Worm (Caenorhabditis elegans): Measurements from ENCODE around the gene srt-31.

srt-31 gene

ce11 chrV:487980-488379 is 15.3 kb downstream of the srt-31 start:
- TF ChIP-seq ztf-29 (GFP tag; IDR thresholded peaks at IDR 0.05) (no peak), cog-1 (tag; optimal IDR thresholded peaks at IDR 0.05) (no peak), tab-1 (GFP tag; IDR thresholded peaks at IDR 0.05) (no peak), med-1 (GFP tag; optimal IDR thresholded peaks at IDR 0.05; ENCODE audit: insufficient read depth) (no peak), ztf-23 (GFP tag; IDR thresholded peaks at IDR 0.05) (no peak), flt-1 (GFP tag; IDR thresholded peaks at IDR 0.05) (no peak), ref-1 (GFP tag; conservative IDR thresholded peaks at IDR 0.05) (no peak), klf-2 (GFP tag; conservative IDR thresholded peaks at IDR 0.05) (no peak), T22C8.4 (GFP tag; IDR thresholded peaks at IDR 0.05) (no peak)

- TF ChIP-seq tab-1 (GFP tag; IDR thresholded peaks at IDR 0.05), result no peak
- TF ChIP-seq ztf-29 (GFP tag; IDR thresholded peaks at IDR 0.05), result no peak
- no peak for TF ChIP-seq flt-1 (GFP tag; IDR thresholded peaks at IDR 0.05)
- TF ChIP-seq cog-1 (tag; optimal IDR thresholded peaks at IDR 0.05), result no peak
- no peak for TF ChIP-seq T22C8.4 (GFP tag; IDR thresholded peaks at IDR 0.05)
- no peak for TF ChIP-seq med-1 (GFP tag; optimal IDR thresholded peaks at IDR 0.05; ENCODE audit: insufficient read depth)
- TF ChIP-seq ztf-23 (GFP tag; IDR thresholded peaks at IDR 0.05), result no peak
- no peak for TF ChIP-seq klf-2 (GFP tag; conservative IDR thresholded peaks at IDR 0.05)
- TF ChIP-seq ref-1 (GFP tag; conservative IDR thresholded peaks at IDR 0.05), result no peak
Measured at ce11 chrV:489320-489719, 16.6 kb downstream of the srt-31 start, which contains the start of gene nhr-106. TSS of gene nhr-106 (plus strand) at chrV:489620.

ce11 chrV:491432-491831 is 18.7 kb downstream of the srt-31 start, which contains the start of gene str-196:
TSS of gene str-196 (plus strand) at chrV:491732.
- TF ChIP-seq flt-1 (GFP tag; IDR thresholded peaks at IDR 0.05), result no peak
- TF ChIP-seq ref-1 (GFP tag; conservative IDR thresholded peaks at IDR 0.05), result no peak
- TF ChIP-seq ztf-23 (GFP tag; IDR thresholded peaks at IDR 0.05), result no peak
- TF ChIP-seq cog-1 (tag; optimal IDR thresholded peaks at IDR 0.05), result no peak
- no peak for TF ChIP-seq T22C8.4 (GFP tag; IDR thresholded peaks at IDR 0.05)
- no peak for TF ChIP-seq ztf-29 (GFP tag; IDR thresholded peaks at IDR 0.05)
- TF ChIP-seq tab-1 (GFP tag; IDR thresholded peaks at IDR 0.05), result no peak
- no peak for TF ChIP-seq med-1 (GFP tag; optimal IDR thresholded peaks at IDR 0.05; ENCODE audit: insufficient read depth)
- TF ChIP-seq klf-2 (GFP tag; conservative IDR thresholded peaks at IDR 0.05), result no peak

- TF ChIP-seq T22C8.4 (GFP tag; IDR thresholded peaks at IDR 0.05) (0 out of 2 replicates have a peak, but pooled peaks have one; percentile 29), flt-1 (GFP tag; IDR thresholded peaks at IDR 0.05) (no peak)
Measured at ce11 chrV:494284-494683, 21.6 kb downstream of the srt-31 start, which contains the start of gene nhr-131. TSS of gene nhr-131 (plus strand) at chrV:494370.

ce11 chrV:497399-497798 is 24.7 kb downstream of the srt-31 start, which contains the start of gene T01G6.1:
TSS of gene T01G6.1 (plus strand) at chrV:497699.
- TF ChIP-seq med-1 (GFP tag; optimal IDR thresholded peaks at IDR 0.05; ENCODE audit: insufficient read depth), result no peak
- no peak for TF ChIP-seq ztf-23 (GFP tag; IDR thresholded peaks at IDR 0.05)
- TF ChIP-seq klf-2 (GFP tag; conservative IDR thresholded peaks at IDR 0.05), result no peak

DNA sequence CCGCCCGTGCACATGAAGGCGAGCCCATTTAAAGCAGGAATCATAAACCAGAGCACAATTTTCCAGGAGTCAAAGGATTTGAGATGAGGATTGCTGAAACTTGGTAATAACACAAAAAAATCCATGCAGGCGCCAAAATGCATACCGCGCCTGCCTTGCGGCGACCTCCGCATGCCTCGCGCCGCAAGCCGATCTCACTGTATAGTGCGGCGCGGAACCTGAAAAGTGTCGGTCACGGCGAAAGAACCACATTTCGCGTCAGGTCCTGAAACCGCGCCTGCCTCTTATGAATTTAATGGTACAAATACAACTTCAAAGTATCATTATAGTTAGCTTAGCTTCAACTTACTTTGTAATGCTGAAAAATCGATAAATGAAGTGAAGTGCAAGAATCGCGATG is 27.8 kb downstream of the srt-31 start:
- TF ChIP-seq cog-1 (tag; optimal IDR thresholded peaks at IDR 0.05) (no peak), ref-1 (GFP tag; conservative IDR thresholded peaks at IDR 0.05) (no peak), ztf-23 (GFP tag; IDR thresholded peaks at IDR 0.05) (no peak), flt-1 (GFP tag; IDR thresholded peaks at IDR 0.05) (no peak), klf-2 (GFP tag; conservative IDR thresholded peaks at IDR 0.05) (no peak), T22C8.4 (GFP tag; IDR thresholded peaks at IDR 0.05) (no peak), med-1 (GFP tag; optimal IDR thresholded peaks at IDR 0.05; ENCODE audit: insufficient read depth) (no peak)

DNA sequence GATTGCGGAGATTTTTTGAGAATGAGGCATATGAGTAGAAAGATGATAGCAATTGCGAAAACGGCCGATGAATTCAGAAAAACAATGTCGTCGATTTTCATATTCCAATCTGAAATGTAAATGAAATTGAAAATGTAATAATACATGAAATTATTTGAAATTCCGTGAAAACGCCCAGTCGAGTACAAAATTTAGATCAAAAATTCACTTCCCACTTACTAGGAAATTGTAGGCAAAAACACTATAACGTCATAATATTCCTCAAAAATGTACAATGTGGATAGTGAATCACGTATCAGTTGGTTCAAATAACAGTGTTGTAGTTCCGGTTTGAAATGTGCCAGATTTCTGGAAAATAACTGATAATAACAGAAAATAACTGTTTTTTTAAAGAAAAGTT is 28.5 kb downstream of the srt-31 start, which contains the start of gene str-256:
str-256 (minus strand) TSS at position 101 of the 400 bp plus-strand sequence.
- no peak for TF ChIP-seq med-1 (GFP tag; optimal IDR thresholded peaks at IDR 0.05; ENCODE audit: insufficient read depth)
- TF ChIP-seq flt-1 (GFP tag; IDR thresholded peaks at IDR 0.05), result no peak
- TF ChIP-seq ztf-23 (GFP tag; IDR thresholded peaks at IDR 0.05), result no peak

ce11 chrV:502803-503273 is 30.1 kb downstream of the srt-31 start, which contains the start of gene T01G6.10:
TSS of gene T01G6.10 (minus strand) at chrV:503223.
- TF ChIP-seq ztf-29 (GFP tag; IDR thresholded peaks at IDR 0.05), result no peak
- no peak for TF ChIP-seq med-1 (GFP tag; optimal IDR thresholded peaks at IDR 0.05; ENCODE audit: insufficient read depth)

DNA sequence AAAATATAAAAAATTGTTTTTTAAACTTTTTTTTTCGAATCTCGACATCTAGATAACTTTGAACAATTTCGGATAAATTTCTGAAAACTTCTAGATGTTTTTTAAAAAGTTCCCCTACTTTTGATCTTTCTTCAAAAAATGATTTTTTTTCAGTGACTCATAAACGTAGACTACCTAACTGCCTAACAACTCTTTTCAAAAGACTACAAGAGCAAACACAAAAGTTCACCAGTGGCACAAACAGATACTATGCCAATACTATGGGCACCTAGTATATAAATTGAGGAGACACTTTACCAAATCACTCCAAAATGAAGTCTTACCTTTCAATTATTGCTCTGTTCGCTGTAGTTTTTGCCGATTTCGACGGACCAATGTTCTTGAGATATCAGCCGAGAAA is 31.0 kb downstream of the srt-31 start, which contains the start of gene srlf-35:
srlf-35 (plus strand) TSS at position 301 of the 400 bp plus-strand sequence.
- TF ChIP-seq klf-2 (GFP tag; conservative IDR thresholded peaks at IDR 0.05) (no peak), cog-1 (tag; optimal IDR thresholded peaks at IDR 0.05) (no peak), ztf-23 (GFP tag; IDR thresholded peaks at IDR 0.05) (no peak), flt-1 (GFP tag; IDR thresholded peaks at IDR 0.05) (no peak), T22C8.4 (GFP tag; IDR thresholded peaks at IDR 0.05) (no peak)

ce11 chrV:505191-505590 is 32.5 kb downstream of the srt-31 start, which contains the start of gene srlf-19:
TSS of gene srlf-19 (plus strand) at chrV:505491.
- no peak for TF ChIP-seq tab-1 (GFP tag; IDR thresholded peaks at IDR 0.05)
- no peak for TF ChIP-seq flt-1 (GFP tag; IDR thresholded peaks at IDR 0.05)
- TF ChIP-seq cog-1 (tag; optimal IDR thresholded peaks at IDR 0.05), result no peak
- TF ChIP-seq ztf-29 (GFP tag; IDR thresholded peaks at IDR 0.05), result no peak
- TF ChIP-seq T22C8.4 (GFP tag; IDR thresholded peaks at IDR 0.05), result no peak
- TF ChIP-seq klf-2 (GFP tag; conservative IDR thresholded peaks at IDR 0.05), result no peak
- TF ChIP-seq med-1 (GFP tag; optimal IDR thresholded peaks at IDR 0.05; ENCODE audit: insufficient read depth), result no peak
- no peak for TF ChIP-seq ztf-23 (GFP tag; IDR thresholded peaks at IDR 0.05)
- no peak for TF ChIP-seq ref-1 (GFP tag; conservative IDR thresholded peaks at IDR 0.05)

DNA sequence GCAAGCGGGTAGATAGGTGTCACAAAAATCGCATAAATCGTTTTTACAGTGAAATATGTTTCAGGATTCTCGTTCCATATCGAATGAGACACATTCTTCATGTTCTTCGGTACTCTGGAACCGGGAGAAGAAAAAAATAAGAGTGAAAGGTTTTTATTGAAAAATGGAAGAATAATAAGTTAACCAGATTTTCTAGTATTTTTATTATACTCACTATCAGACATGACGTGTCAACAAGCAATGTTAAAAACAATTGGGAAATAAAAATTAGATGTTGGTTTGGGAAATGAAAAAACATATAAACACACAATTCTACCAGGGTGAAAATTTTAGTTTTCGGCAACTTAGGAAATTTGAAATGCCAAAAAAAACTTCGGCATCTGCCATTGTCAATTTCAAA is 39.7 kb downstream of the srt-31 start, which contains the start of gene srh-37:
srh-37 (minus strand) TSS at position 101 of the 400 bp plus-strand sequence.
- TF ChIP-seq ref-1 (GFP tag; conservative IDR thresholded peaks at IDR 0.05) (no peak), med-1 (GFP tag; optimal IDR thresholded peaks at IDR 0.05; ENCODE audit: insufficient read depth) (no peak), ztf-29 (GFP tag; IDR thresholded peaks at IDR 0.05) (no peak), T22C8.4 (GFP tag; IDR thresholded peaks at IDR 0.05) (no peak), flt-1 (GFP tag; IDR thresholded peaks at IDR 0.05) (no peak), cog-1 (tag; optimal IDR thresholded peaks at IDR 0.05) (no peak), ztf-23 (GFP tag; IDR thresholded peaks at IDR 0.05) (no peak), klf-2 (GFP tag; conservative IDR thresholded peaks at IDR 0.05) (no peak), tab-1 (GFP tag; IDR thresholded peaks at IDR 0.05) (no peak)
